Worm (Caenorhabditis elegans) whole organism, young adult: ENCODE measurements around the gene B0513.90.

ENCODE experiments used
- B0019.2 ChIP-seq: fragments of 200-800 bp; sonication (Bioruptor generic); conservative IDR thresholded peaks from 2 replicates; pipeline ENCODE4 v1.3.6; 2022; ENCODE audit warnings: missing genetic modification reagents, missing genetic modification characterization, missing compliant biosample characterization
- Y67H2A.10 ChIP-seq: fragments of 200-800 bp; sonication (Bioruptor generic); conservative IDR thresholded peaks from 2 replicates; pipeline ENCODE4 v1.3.6; 2022; ENCODE audit warnings: missing genetic modification reagents, missing genetic modification characterization, missing compliant biosample characterization
- ama-1 ChIP-seq, 3 experiments: fragments of 150-350 bp in 1 of 3; sonication (generic microtip) in 2 of 3; optimal IDR thresholded peaks; 2 replicates each; lab custom pipeline; 2014 to 2018; ENCODE audit warnings: missing biosample characterization in 2 of 3, missing genetic modification characterization in 2 of 3, missing genetic modification reagents in 2 of 3
- attf-6 ChIP-seq: fragments of 200-800 bp; sonication (Bioruptor generic); IDR thresholded peaks from 2 replicates; pipeline ENCODE4 v1.3.6; 2022; ENCODE audit warnings: missing genetic modification reagents, missing genetic modification characterization, missing compliant biosample characterization
- ceh-100 ChIP-seq: fragments of 200-800 bp; sonication (Bioruptor generic); IDR thresholded peaks from 2 replicates; pipeline ENCODE4 v1.3.6; 2022; ENCODE audit warnings: missing genetic modification reagents, missing genetic modification characterization, missing compliant biosample characterization
- hlh-12 ChIP-seq: sonication (generic microtip); optimal IDR thresholded peaks from 2 replicates; lab custom pipeline; 2016; ENCODE audit warnings: missing genetic modification characterization, missing compliant biosample characterization
- lir-1 ChIP-seq: fragments of 200-800 bp; sonication (Bioruptor generic); conservative IDR thresholded peaks from 2 replicates; pipeline ENCODE4 v1.3.6; 2022; ENCODE audit warnings: missing genetic modification reagents, missing genetic modification characterization, missing compliant biosample characterization
- rcor-1 ChIP-seq: fragments of 200-800 bp; sonication (Bioruptor generic); IDR thresholded peaks from 2 replicates; pipeline ENCODE4 v1.3.6; 2022; ENCODE audit warnings: missing genetic modification reagents, missing genetic modification characterization, missing compliant biosample characterization
- snpc-4 ChIP-seq, 5 experiments: fragments of 150-350 bp in 1 of 5; sonication (generic microtip) in 4 of 5; optimal IDR thresholded peaks; 2 replicates each; lab custom pipeline; 2014 to 2018; ENCODE audit warnings: missing genetic modification characterization in 5 of 5, missing biosample characterization in 3 of 5, antibody characterized with exemption in 2 of 5, mild to moderate bottlenecking in 2 of 5, missing compliant biosample characterization in 2 of 5, missing genotype in 2 of 5, moderate library complexity in 2 of 5, missing genetic modification reagents in 1 of 5
- unc-62 ChIP-seq: fragments of 150-350 bp; optimal IDR thresholded peaks from 2 replicates; lab custom pipeline; 2014; ENCODE audit warnings: missing biosample characterization, missing genetic modification reagents, missing genetic modification characterization
- ztf-28 ChIP-seq: fragments of 200-800 bp; sonication (Bioruptor generic); IDR thresholded peaks from 2 replicates; pipeline ENCODE4 v1.3.6; 2022; ENCODE audit warnings: missing genetic modification reagents, missing genetic modification characterization, missing compliant biosample characterization

- TF ChIP-seq lir-1 = no peak
- TF ChIP-seq snpc-4 (GFP tag; optimal IDR thresholded peaks at IDR 0.05; lab: Kevin White, UChicago) = no peak
- no peak for TF ChIP-seq snpc-4 (tag; optimal IDR thresholded peaks at IDR 0.05; lab: Kevin White, UChicago)
- no peak for TF ChIP-seq ama-1 (optimal IDR thresholded peaks at IDR 0.05; lab: Kevin White, UChicago)
- no peak for TF ChIP-seq ama-1 (GFP tag; optimal IDR thresholded peaks at IDR 0.05; lab: Kevin White, UChicago)
- TF ChIP-seq attf-6 (GFP tag; lab: Robert Waterston, UW) = no peak
- no peak for TF ChIP-seq ceh-100 (GFP tag; lab: Robert Waterston, UW)
- TF ChIP-seq ztf-28 (GFP tag; lab: Robert Waterston, UW) = no peak
- TF ChIP-seq unc-62 (GFP tag; lab: Kevin White, UChicago) = no peak
- TF ChIP-seq B0019.2 (GFP tag; lab: Robert Waterston, UW) = no peak
- TF ChIP-seq hlh-12 (tag; lab: Kevin White, UChicago) = no peak
- TF ChIP-seq Y67H2A.10 (GFP tag; lab: Robert Waterston, UW) = no peak
- no peak for TF ChIP-seq rcor-1
Measured at ce11 chrIV:13876565-13877153, 9.8 kb downstream of the B0513.90 start, which contains the start of gene prdh-1.
